Worm (Caenorhabditis elegans) whole organism, L3 larva: Measurements from ENCODE around the gene cnnm-2.
A peak's percentile ranks its signal among the peaks of the same experiment; 100 is the strongest.

Experiments used
- ama-1 ChIP-seq: fragments of 150-350 bp; optimal IDR thresholded peaks from 2 replicates; lab custom pipeline; 2018
- ceh-82 ChIP-seq: fragments of 150-350 bp; optimal IDR thresholded peaks from 2 replicates; lab custom pipeline; 2014; ENCODE audit warnings: missing biosample characterization, missing genetic modification characterization
- egl-27 ChIP-seq: sonication (generic microtip); optimal IDR thresholded peaks from 4 replicates; lab custom pipeline; 2017; ENCODE audit warnings: missing biosample characterization, missing genetic modification reagents, missing genetic modification characterization
- elt-1 ChIP-seq: fragments of 150-350 bp; optimal IDR thresholded peaks from 2 replicates; lab custom pipeline; 2014; ENCODE audit warnings: missing biosample characterization, missing genetic modification characterization
- fos-1 ChIP-seq: fragments of 150-350 bp; optimal IDR thresholded peaks from 2 replicates; lab custom pipeline; 2014; ENCODE audit warnings: missing biosample characterization, missing genetic modification characterization
- mml-1 ChIP-seq: fragments of 150-350 bp; sonication (generic microtip); optimal IDR thresholded peaks from 3 replicates; lab custom pipeline; 2014; ENCODE audit warnings: missing biosample characterization, missing genetic modification characterization
- nhr-237 ChIP-seq: fragments of 150-350 bp; optimal IDR thresholded peaks from 2 replicates; lab custom pipeline; 2014; ENCODE audit warnings: missing biosample characterization, missing genetic modification characterization
- nhr-28 ChIP-seq: fragments of 150-350 bp; optimal IDR thresholded peaks from 2 replicates; lab custom pipeline; 2014; ENCODE audit warnings: missing biosample characterization, missing genetic modification characterization
- nhr-76 ChIP-seq: fragments of 150-350 bp; sonication (generic microtip); optimal IDR thresholded peaks from 5 replicates; lab custom pipeline; 2014; ENCODE audit warnings: missing biosample characterization, missing genetic modification characterization
- pha-4 ChIP-seq: fragments of 150-350 bp; optimal IDR thresholded peaks from 2 replicates; lab custom pipeline; 2014; ENCODE audit warnings: missing biosample characterization, missing genetic modification reagents, missing genetic modification characterization
- sea-2 ChIP-seq: fragments of 150-350 bp; sonication (generic microtip); optimal IDR thresholded peaks from 4 replicates; lab custom pipeline; 2014; ENCODE audit warnings: missing biosample characterization, missing genetic modification reagents, missing genetic modification characterization
- snpc-4 ChIP-seq: fragments of 150-350 bp; optimal IDR thresholded peaks from 2 replicates; lab custom pipeline; 2014; ENCODE audit warnings: missing biosample characterization, missing genetic modification characterization
- unc-62 ChIP-seq: fragments of 150-350 bp; sonication (generic microtip); optimal IDR thresholded peaks from 4 replicates; lab custom pipeline; 2014; ENCODE audit warnings: missing biosample characterization, missing genetic modification reagents, missing genetic modification characterization
- zag-1 ChIP-seq: fragments of 150-350 bp; optimal IDR thresholded peaks from 2 replicates; lab custom pipeline; 2014; ENCODE audit warnings: missing biosample characterization, missing genetic modification characterization

DNA sequence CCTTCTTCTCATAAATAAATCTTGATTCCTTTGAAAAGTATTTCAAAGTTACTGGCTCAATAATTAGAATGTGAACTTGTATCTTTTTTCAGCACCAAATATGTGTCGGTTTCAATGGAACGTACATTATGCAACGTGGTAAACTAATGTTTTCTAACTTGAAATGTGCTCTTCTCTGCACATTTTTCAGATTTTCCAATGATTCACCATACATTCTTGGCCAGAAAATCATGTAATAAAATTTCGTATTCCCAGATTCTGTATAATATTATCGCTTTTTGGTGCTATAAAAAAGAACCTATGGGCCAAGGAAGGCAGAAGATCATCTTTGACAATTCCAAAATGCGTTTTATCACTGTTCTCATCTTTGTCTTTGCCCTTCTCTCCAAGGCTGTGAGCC is 49.1 kb downstream of the cnnm-2 start, which contains the start of gene C06E2.9:
- no peak for TF ChIP-seq snpc-4
- no peak for TF ChIP-seq ceh-82 (tag; lab: Kevin White, UChicago)
- no peak for TF ChIP-seq mml-1 (tag; lab: Kevin White, UChicago)
- TF ChIP-seq zag-1 (tag; lab: Kevin White, UChicago): no peak
- TF ChIP-seq elt-1: peak; percentile 9
- TF ChIP-seq fos-1 (tag; lab: Kevin White, UChicago): no peak
- TF ChIP-seq nhr-28 (tag; lab: Kevin White, UChicago): no peak
- TF ChIP-seq unc-62 (GFP tag; lab: Kevin White, UChicago): no peak
- TF ChIP-seq nhr-76 (tag; lab: Kevin White, UChicago): no peak
- no peak for TF ChIP-seq nhr-237 (tag; lab: Kevin White, UChicago)
- no peak for TF ChIP-seq pha-4 (tag; lab: Kevin White, UChicago)
- no peak for TF ChIP-seq egl-27 (tag; lab: Kevin White, UChicago)
- TF ChIP-seq ama-1: no peak
- TF ChIP-seq sea-2 (GFP tag; lab: Kevin White, UChicago): no peak
